Worm (Caenorhabditis elegans): ENCODE measurements around the gene fbxb-55.

ce11 chrIV:4072027-4072426, 3.4 kb downstream of the fbxb-55 start, which contains the start of gene pqn-75:
- no peak for TF ChIP-seq him-1 (tag; optimal IDR thresholded peaks at IDR 0.05)
- TF ChIP-seq dao-5 (tag; optimal IDR thresholded peaks at IDR 0.05), result no peak
- TF ChIP-seq W03F9.2 (tag; optimal IDR thresholded peaks at IDR 0.05), result no peak

Data from whole organism, L4/young adult.